Worm (Caenorhabditis elegans) whole organism, L3 larva: ENCODE results near the gene cyp-33C9.

ENCODE experiments used
- R02D3.7 ChIP-seq: fragments of 150-350 bp; optimal IDR thresholded peaks from 2 replicates; lab custom pipeline; 2014; ENCODE audit warnings: missing biosample characterization, missing genetic modification characterization
- ZK546.5 ChIP-seq: sonication (generic microtip); optimal IDR thresholded peaks from 2 replicates; lab custom pipeline; 2017; ENCODE audit warnings: missing biosample characterization, missing genetic modification characterization
- aly-2 ChIP-seq: fragments of 150-350 bp; optimal IDR thresholded peaks from 2 replicates; lab custom pipeline; 2014; ENCODE audit warnings: missing biosample characterization, missing genetic modification characterization
- ama-1 ChIP-seq: fragments of 150-350 bp; optimal IDR thresholded peaks from 2 replicates; lab custom pipeline; 2018
- ceh-16 ChIP-seq: sonication (generic microtip); optimal IDR thresholded peaks from 2 replicates; lab custom pipeline; 2017; ENCODE audit warnings: missing biosample characterization, missing genetic modification characterization
- ceh-28 ChIP-seq: fragments of 150-350 bp; optimal IDR thresholded peaks from 2 replicates; lab custom pipeline; 2014; ENCODE audit warnings: missing biosample characterization, missing genetic modification reagents, missing genetic modification characterization
- ceh-9 ChIP-seq: sonication (generic microtip); optimal IDR thresholded peaks from 2 replicates; lab custom pipeline; 2018; ENCODE audit warnings: missing biosample characterization, missing genetic modification characterization
- daf-12 ChIP-seq: fragments of 150-350 bp; optimal IDR thresholded peaks from 2 replicates; lab custom pipeline; 2014; ENCODE audit warnings: missing biosample characterization, missing genetic modification reagents, missing genetic modification characterization
- egl-5 ChIP-seq: fragments of 150-350 bp; optimal IDR thresholded peaks from 2 replicates; lab custom pipeline; 2017; ENCODE audit warnings: missing biosample characterization, missing genetic modification reagents, missing genetic modification characterization, inconsistent platforms
- elt-1 ChIP-seq: fragments of 150-350 bp; optimal IDR thresholded peaks from 2 replicates; lab custom pipeline; 2014; ENCODE audit warnings: missing biosample characterization, missing genetic modification characterization
- elt-2 ChIP-seq: sonication (generic microtip); optimal IDR thresholded peaks from 2 replicates; lab custom pipeline; 2016; ENCODE audit warnings: missing genetic modification reagents, mild to moderate bottlenecking, missing genetic modification characterization, missing compliant biosample characterization
- elt-3 ChIP-seq, 3 experiments: fragments of 150-350 bp in 1 of 3; sonication (generic microtip) in 2 of 3; optimal IDR thresholded peaks; 2 replicates in 2 of 3; 4 replicates in 1 of 3; lab custom pipeline; 2014 to 2017; ENCODE audit warnings: missing biosample characterization in 3 of 3, missing genetic modification characterization in 3 of 3
- fkh-10 ChIP-seq: sonication (generic microtip); optimal IDR thresholded peaks from 2 replicates; lab custom pipeline; 2017; ENCODE audit warnings: missing biosample characterization, missing genetic modification reagents, missing genetic modification characterization
- fos-1 ChIP-seq: fragments of 150-350 bp; optimal IDR thresholded peaks from 2 replicates; lab custom pipeline; 2014; ENCODE audit warnings: missing biosample characterization, missing genetic modification characterization
- hmg-11 ChIP-seq: sonication (generic microtip); optimal IDR thresholded peaks from 2 replicates; lab custom pipeline; 2016; ENCODE audit warnings: missing genetic modification characterization, missing compliant biosample characterization
- lin-15B ChIP-seq: fragments of 150-350 bp; optimal IDR thresholded peaks from 2 replicates; lab custom pipeline; 2014; ENCODE audit warnings: missing biosample characterization, missing genetic modification characterization
- lin-39 ChIP-seq: fragments of 150-350 bp; optimal IDR thresholded peaks from 2 replicates; lab custom pipeline; 2018; ENCODE audit warnings: missing biosample characterization, missing genetic modification reagents, missing genetic modification characterization
- lsy-12 ChIP-seq: sonication (generic microtip); optimal IDR thresholded peaks from 2 replicates; lab custom pipeline; 2016; ENCODE audit warnings: mild to moderate bottlenecking, missing genetic modification characterization, missing compliant biosample characterization
- mml-1 ChIP-seq: fragments of 150-350 bp; sonication (generic microtip); optimal IDR thresholded peaks from 3 replicates; lab custom pipeline; 2014; ENCODE audit warnings: missing biosample characterization, missing genetic modification characterization
- nhr-11 ChIP-seq: fragments of 150-350 bp; optimal IDR thresholded peaks from 2 replicates; lab custom pipeline; 2014; ENCODE audit warnings: missing biosample characterization, missing genetic modification characterization
- nhr-12 ChIP-seq: fragments of 150-350 bp; optimal IDR thresholded peaks from 2 replicates; lab custom pipeline; 2014; ENCODE audit warnings: missing biosample characterization, missing genetic modification characterization
- nhr-23 ChIP-seq: fragments of 150-350 bp; optimal IDR thresholded peaks from 2 replicates; lab custom pipeline; 2014; ENCODE audit warnings: missing biosample characterization, missing genetic modification reagents, missing genetic modification characterization
- nhr-237 ChIP-seq: fragments of 150-350 bp; optimal IDR thresholded peaks from 2 replicates; lab custom pipeline; 2014; ENCODE audit warnings: missing biosample characterization, missing genetic modification characterization
- nhr-25 ChIP-seq: sonication (generic microtip); optimal IDR thresholded peaks from 2 replicates; lab custom pipeline; 2017; ENCODE audit warnings: missing biosample characterization, missing genetic modification characterization
- nhr-43 ChIP-seq: sonication (generic microtip); optimal IDR thresholded peaks from 2 replicates; lab custom pipeline; 2016; ENCODE audit warnings: mild to moderate bottlenecking, missing genetic modification characterization, missing compliant biosample characterization; ENCODE audit not compliant: poor library complexity, severe bottlenecking
- nhr-77 ChIP-seq: fragments of 150-350 bp; optimal IDR thresholded peaks from 2 replicates; lab custom pipeline; 2014; ENCODE audit warnings: missing biosample characterization, missing genetic modification characterization
- pha-4 ChIP-seq: fragments of 150-350 bp; optimal IDR thresholded peaks from 2 replicates; lab custom pipeline; 2014; ENCODE audit warnings: missing biosample characterization, missing genetic modification reagents, missing genetic modification characterization
- pqm-1 ChIP-seq: fragments of 150-350 bp; optimal IDR thresholded peaks from 2 replicates; lab custom pipeline; 2017; ENCODE audit warnings: missing biosample characterization, missing genetic modification characterization, inconsistent platforms
- skn-1 ChIP-seq: fragments of 150-350 bp; optimal IDR thresholded peaks from 2 replicates; lab custom pipeline; 2014; ENCODE audit warnings: missing biosample characterization, missing genetic modification characterization
- tbx-2 ChIP-seq: sonication (generic microtip); optimal IDR thresholded peaks from 2 replicates; lab custom pipeline; 2016; ENCODE audit warnings: mild to moderate bottlenecking, missing genetic modification characterization, missing compliant biosample characterization
- unc-39 ChIP-seq: sonication (generic microtip); optimal IDR thresholded peaks from 4 replicates; lab custom pipeline; 2017; ENCODE audit warnings: missing biosample characterization, missing genetic modification characterization
- unc-62 ChIP-seq: fragments of 150-350 bp; sonication (generic microtip); optimal IDR thresholded peaks from 4 replicates; lab custom pipeline; 2014; ENCODE audit warnings: missing biosample characterization, missing genetic modification reagents, missing genetic modification characterization
- zag-1 ChIP-seq: fragments of 150-350 bp; optimal IDR thresholded peaks from 2 replicates; lab custom pipeline; 2014; ENCODE audit warnings: missing biosample characterization, missing genetic modification characterization
- ztf-4 ChIP-seq: fragments of 150-350 bp; optimal IDR thresholded peaks from 2 replicates; lab custom pipeline; 2014; ENCODE audit warnings: missing biosample characterization, missing genetic modification characterization

cyp-33C9 gene

DNA sequence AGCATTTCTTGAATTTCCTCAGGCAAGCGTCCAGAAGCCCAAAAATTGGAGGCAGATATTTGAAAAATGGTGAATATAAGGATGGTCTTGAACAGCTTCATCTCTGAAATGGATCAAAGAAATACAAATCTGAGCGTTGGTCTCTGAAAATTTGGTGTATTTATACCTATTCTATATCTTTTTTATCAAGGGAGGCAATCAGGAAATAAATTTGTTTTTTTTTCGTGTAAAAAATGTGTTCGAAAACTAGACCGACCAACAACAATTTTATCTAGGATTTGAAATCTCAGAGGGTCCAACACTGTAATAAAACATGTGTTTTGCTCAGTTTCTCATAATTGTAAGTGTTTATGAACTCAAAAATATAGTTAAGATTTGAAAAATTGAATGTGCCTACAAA lies 27.4 kb upstream of the cyp-33C9 start, which contains the start of gene srt-56:
TSS of gene srt-56 (minus strand) at position 101 of the 400 bp plus-strand sequence.
- TF ChIP-seq fos-1 (tag; lab: Kevin White, UChicago) (no peak), ceh-9 (tag; lab: Kevin White, UChicago) (no peak), lin-15B (no peak), ceh-28 (no peak), nhr-43 (tag; lab: Kevin White, UChicago) (no peak), pha-4 (no peak), R02D3.7 (tag; lab: Kevin White, UChicago) (no peak), tbx-2 (no peak), nhr-11 (tag; lab: Kevin White, UChicago) (no peak), hmg-11 (tag; lab: Kevin White, UChicago) (no peak), pqm-1 (tag; lab: Kevin White, UChicago) (no peak), elt-1 (no peak), nhr-12 (no peak), aly-2 (tag; lab: Kevin White, UChicago) (no peak), zag-1 (tag; lab: Kevin White, UChicago) (no peak), ztf-4 (tag; lab: Kevin White, UChicago) (no peak)

DNA sequence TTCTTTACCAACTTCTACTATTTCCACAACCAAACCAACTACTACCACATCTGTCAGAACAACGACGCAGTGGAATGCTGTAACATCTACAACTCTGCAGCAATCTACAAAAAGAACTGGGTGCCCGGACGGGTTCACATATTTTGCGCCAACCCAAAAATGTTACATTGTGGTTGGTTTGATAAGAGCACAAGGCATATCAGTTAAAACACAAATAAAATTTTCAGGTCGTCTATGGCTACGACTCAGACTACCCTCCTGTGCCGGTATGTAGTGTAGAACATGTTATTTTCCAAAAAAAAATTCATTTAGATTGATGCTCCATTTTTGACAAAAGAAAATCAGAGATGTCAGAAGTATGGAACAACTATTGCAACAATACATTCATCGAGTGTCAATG lies 24.8 kb upstream of the cyp-33C9 start:
- TF ChIP-seq elt-2 (peak; percentile 47), mml-1 (tag; lab: Kevin White, UChicago) (no peak), pqm-1 (tag; lab: Kevin White, UChicago) (peak; percentile 19)

DNA sequence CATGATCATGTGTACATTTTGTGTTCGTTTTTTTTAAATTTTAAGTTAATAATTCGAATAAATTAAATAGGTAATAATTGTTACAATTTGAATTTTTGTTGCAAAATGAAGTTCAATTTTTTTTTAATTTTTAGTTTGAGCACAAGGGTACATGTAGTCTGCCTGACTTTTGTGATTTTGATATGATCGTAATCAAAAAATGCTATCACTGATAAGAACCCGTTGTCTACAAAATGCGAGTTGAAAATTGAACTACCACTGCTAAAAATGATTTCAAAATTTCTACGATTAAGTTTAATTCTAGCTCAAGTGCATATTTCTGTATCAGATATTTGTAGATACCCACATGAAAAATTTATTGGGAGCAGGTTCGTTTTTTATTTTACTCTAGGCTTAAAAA lies 23.8 kb upstream of the cyp-33C9 start, which contains the start of gene clec-210:
TSS of gene clec-210 (plus strand) at position 211 of the 400 bp plus-strand sequence.
- peak; percentile 42 for TF ChIP-seq pqm-1 (tag; lab: Kevin White, UChicago)
- TF ChIP-seq elt-2 = peak; percentile 55
- TF ChIP-seq nhr-25 (tag; lab: Kevin White, UChicago) = no peak

DNA sequence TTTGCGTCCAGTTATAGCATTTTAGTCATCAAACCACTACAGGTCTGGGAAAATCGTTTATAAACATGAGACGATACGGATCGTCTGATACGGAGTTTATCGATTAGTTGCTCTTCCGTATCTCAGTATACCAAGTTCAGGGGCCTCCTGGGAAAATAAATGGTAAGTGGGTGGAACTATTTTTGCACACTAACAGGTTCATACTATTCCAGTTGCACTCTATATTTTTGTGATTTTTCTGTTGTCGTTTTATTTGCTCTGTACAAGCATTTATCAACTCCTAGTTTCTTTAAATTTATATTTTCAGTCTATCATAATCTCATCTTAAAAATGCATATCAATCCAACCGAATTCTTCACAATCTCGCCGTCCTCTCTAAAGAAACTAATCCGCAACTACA lies 20.6 kb upstream of the cyp-33C9 start, which contains the start of gene Y73C8C.3:
TSS of gene Y73C8C.3 (plus strand) at position 301 of the 400 bp plus-strand sequence.
- no peak for TF ChIP-seq ceh-9 (tag; lab: Kevin White, UChicago)
- no peak for TF ChIP-seq nhr-11 (tag; lab: Kevin White, UChicago)
- no peak for TF ChIP-seq nhr-77 (tag; lab: Kevin White, UChicago)
- no peak for TF ChIP-seq fkh-10
- no peak for TF ChIP-seq egl-5 (tag; lab: Kevin White, UChicago)
- TF ChIP-seq R02D3.7 (tag; lab: Kevin White, UChicago) = no peak
- TF ChIP-seq skn-1 = no peak
- no peak for TF ChIP-seq unc-39

DNA sequence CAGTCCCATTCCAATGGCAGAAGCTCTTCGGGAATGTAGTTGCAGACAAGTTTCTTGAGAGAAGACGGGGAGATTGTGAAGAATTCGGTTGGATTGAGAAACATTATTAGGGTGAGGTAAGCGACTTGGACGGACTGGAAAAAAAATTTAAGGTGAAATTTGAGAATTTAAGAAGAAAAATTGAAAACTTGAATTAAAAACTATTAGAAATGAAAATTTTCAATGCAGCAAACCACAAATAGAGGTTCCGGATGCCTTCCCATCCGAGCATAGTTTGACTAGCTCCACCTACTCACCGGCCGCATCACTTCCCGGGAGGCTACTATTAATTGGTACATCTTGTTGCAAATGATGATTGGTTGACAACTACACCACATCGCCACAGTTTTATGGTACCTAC lies 19.4 kb upstream of the cyp-33C9 start, which contains the start of gene Y73C8C.8:
TSS of gene Y73C8C.8 (minus strand) at position 101 of the 400 bp plus-strand sequence.
- no peak for TF ChIP-seq daf-12 (tag; lab: Kevin White, UChicago)
- no peak for TF ChIP-seq nhr-23 (tag; lab: Kevin White, UChicago)
- TF ChIP-seq elt-2 = no peak
- TF ChIP-seq egl-5 (tag; lab: Kevin White, UChicago) = no peak
- TF ChIP-seq ztf-4 (tag; lab: Kevin White, UChicago) = no peak
- no peak for TF ChIP-seq unc-62 (GFP tag; lab: Kevin White, UChicago)
- TF ChIP-seq R02D3.7 (tag; lab: Kevin White, UChicago) = no peak
- no peak for TF ChIP-seq elt-3 (tag; optimal IDR thresholded peaks at IDR 0.05; lab: Kevin White, UChicago)
- TF ChIP-seq elt-1 = no peak
- no peak for TF ChIP-seq ceh-9 (tag; lab: Kevin White, UChicago)
- no peak for TF ChIP-seq nhr-11 (tag; lab: Kevin White, UChicago)
- TF ChIP-seq lin-39 (tag; lab: Kevin White, UChicago) = no peak
- no peak for TF ChIP-seq ama-1 (lab: Kevin White, UChicago)
- no peak for TF ChIP-seq lsy-12 (tag; lab: Kevin White, UChicago)
- TF ChIP-seq ceh-16 = no peak
- TF ChIP-seq ZK546.5 (tag; lab: Kevin White, UChicago) = no peak
- no peak for TF ChIP-seq nhr-12

DNA sequence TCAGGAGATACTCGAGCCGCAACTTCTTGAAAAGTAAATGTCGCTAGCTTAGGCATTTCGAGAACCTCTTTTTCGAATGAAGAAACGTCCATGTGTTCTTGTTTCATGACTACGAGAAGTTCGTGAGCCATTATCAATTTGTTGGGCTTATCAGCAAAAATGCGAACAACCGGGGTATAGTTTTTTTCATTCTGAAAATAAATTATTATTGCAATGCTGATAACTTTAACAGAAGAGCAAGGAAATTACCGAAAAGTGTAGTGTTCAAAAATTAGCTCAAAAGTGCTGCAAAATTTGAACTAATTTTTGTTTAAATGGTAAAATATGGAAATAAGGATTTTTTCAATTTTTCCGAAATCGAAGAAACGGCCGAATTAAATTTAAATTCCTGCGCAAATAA lies 17.8 kb upstream of the cyp-33C9 start:
- TF ChIP-seq egl-5 (tag; lab: Kevin White, UChicago) (no peak), elt-2 (peak; percentile 17), ceh-16 (no peak), fkh-10 (no peak), nhr-237 (tag; lab: Kevin White, UChicago) (no peak), aly-2 (tag; lab: Kevin White, UChicago) (no peak), nhr-25 (tag; lab: Kevin White, UChicago) (no peak), pqm-1 (tag; lab: Kevin White, UChicago) (no peak)
- TF ChIP-seq, all 47 proteins: peak for 1
